Worm (Caenorhabditis elegans): ENCODE measurements around the gene dct-17.

Gene dct-17

DNA sequence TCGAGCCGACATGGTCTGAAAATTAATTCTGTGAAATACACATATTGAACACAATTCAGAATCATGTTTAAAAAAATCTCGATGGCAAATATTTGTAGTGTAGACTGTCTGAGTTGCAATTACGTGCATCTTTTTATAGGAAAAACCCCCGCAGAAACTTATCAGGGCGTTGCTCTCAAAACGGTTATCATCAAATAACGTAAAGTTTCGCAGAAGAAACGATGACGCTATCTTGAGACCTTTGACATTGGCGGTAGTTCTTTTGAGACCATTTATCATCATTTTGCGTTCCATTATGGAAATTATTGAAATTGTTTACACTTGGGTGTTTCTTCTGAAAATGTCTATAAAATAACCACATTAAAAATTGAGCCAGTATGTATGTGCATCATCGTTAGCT, at the start of gene dct-17:
Gene dct-17, minus strand, starts transcription at position 23 of the 400 bp plus-strand sequence.
- TF ChIP-seq ztf-29 (GFP tag; IDR thresholded peaks at IDR 0.05) (no peak), T22C8.4 (GFP tag; IDR thresholded peaks at IDR 0.05) (no peak), med-1 (GFP tag; optimal IDR thresholded peaks at IDR 0.05; ENCODE audit: insufficient read depth) (no peak), cog-1 (tag; optimal IDR thresholded peaks at IDR 0.05) (no peak), klf-2 (GFP tag; conservative IDR thresholded peaks at IDR 0.05) (no peak), flt-1 (GFP tag; IDR thresholded peaks at IDR 0.05) (no peak), ref-1 (GFP tag; conservative IDR thresholded peaks at IDR 0.05) (no peak), tab-1 (GFP tag; IDR thresholded peaks at IDR 0.05) (no peak), ztf-23 (GFP tag; IDR thresholded peaks at IDR 0.05) (no peak)

DNA sequence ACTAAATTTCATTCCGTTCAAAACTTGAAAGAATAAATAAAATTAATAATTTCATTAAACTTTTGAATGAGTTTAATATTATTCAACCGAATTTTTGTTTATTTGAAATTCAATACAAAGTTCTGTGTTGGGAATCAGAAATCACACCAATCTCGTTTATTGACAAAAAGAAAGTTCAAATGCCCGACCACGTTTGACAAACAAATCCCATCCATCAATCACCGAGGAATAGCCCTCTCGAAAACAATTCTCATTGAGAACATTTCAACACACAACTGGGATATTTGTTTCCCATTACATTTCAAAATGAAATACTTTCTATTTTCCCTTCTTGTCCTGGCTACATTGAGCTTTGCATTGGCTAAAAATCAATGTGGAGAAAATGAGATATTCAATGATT, 47.3 kb upstream of the dct-17 start, which contains the start of gene F53C11.9:
Gene F53C11.9, plus strand, starts transcription at position 159 of the 400 bp plus-strand sequence.
- TF ChIP-seq ztf-23 (GFP tag; IDR thresholded peaks at IDR 0.05): no peak
- TF ChIP-seq tab-1 (GFP tag; IDR thresholded peaks at IDR 0.05): no peak
- no peak for TF ChIP-seq ref-1 (GFP tag; conservative IDR thresholded peaks at IDR 0.05)
- no peak for TF ChIP-seq med-1 (GFP tag; optimal IDR thresholded peaks at IDR 0.05; ENCODE audit: insufficient read depth)
- TF ChIP-seq flt-1 (GFP tag; IDR thresholded peaks at IDR 0.05): no peak
- TF ChIP-seq cog-1 (tag; optimal IDR thresholded peaks at IDR 0.05): no peak
- no peak for TF ChIP-seq T22C8.4 (GFP tag; IDR thresholded peaks at IDR 0.05)
- no peak for TF ChIP-seq klf-2 (GFP tag; conservative IDR thresholded peaks at IDR 0.05)
- TF ChIP-seq ztf-29 (GFP tag; IDR thresholded peaks at IDR 0.05): no peak

DNA sequence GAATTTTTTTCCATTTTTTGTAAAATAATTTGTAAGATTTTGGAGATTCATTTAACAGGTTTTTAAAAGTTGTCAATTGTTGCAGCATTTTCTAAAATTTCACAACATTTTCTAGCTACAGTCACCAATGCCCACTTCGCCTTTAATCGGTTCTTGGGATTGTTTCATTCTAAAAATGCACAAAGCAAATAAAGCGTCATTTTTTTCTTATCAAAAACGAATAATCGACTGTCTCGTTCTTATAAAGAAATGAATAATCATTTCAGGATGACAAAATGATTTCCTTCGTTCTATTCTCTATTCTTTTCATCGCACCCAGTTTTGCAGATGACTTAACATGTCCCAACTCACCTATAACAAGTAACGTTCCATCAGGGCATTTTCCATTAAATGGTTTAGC, 44.9 kb upstream of the dct-17 start, which contains the start of gene F53C11.1:
Gene F53C11.1, plus strand, starts transcription at position 268 of the 400 bp plus-strand sequence.
- TF ChIP-seq ztf-29 (GFP tag; IDR thresholded peaks at IDR 0.05) (no peak), T22C8.4 (GFP tag; IDR thresholded peaks at IDR 0.05) (no peak), med-1 (GFP tag; optimal IDR thresholded peaks at IDR 0.05; ENCODE audit: insufficient read depth) (no peak), cog-1 (tag; optimal IDR thresholded peaks at IDR 0.05) (no peak), ref-1 (GFP tag; conservative IDR thresholded peaks at IDR 0.05) (no peak), ztf-23 (GFP tag; IDR thresholded peaks at IDR 0.05) (no peak)

DNA sequence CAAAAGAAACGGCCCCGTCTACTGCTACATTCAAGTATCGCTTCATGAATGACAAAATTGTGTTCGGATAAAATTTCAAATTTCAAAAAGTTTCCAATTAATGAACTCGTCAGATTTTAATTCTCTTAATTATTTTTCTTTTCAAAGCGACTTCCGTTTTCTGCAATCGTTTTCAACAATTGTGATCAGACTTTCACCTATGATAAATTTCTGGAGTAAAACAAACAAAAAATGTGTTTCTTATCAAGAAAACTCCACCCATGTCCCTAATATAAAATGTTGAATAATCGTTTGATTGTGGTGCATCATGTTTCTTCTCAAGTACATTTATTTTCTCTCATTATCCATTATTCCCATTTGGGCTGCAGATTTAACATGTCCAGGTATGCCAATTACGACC, 40.6 kb upstream of the dct-17 start, which contains the start of gene F20G2.5:
Gene F20G2.5, plus strand, starts transcription at position 301 of the 400 bp plus-strand sequence.
- TF ChIP-seq ref-1 (GFP tag; conservative IDR thresholded peaks at IDR 0.05) (no peak), cog-1 (tag; optimal IDR thresholded peaks at IDR 0.05) (no peak), tab-1 (GFP tag; IDR thresholded peaks at IDR 0.05) (no peak), ztf-29 (GFP tag; IDR thresholded peaks at IDR 0.05) (no peak), T22C8.4 (GFP tag; IDR thresholded peaks at IDR 0.05) (no peak), med-1 (GFP tag; optimal IDR thresholded peaks at IDR 0.05; ENCODE audit: insufficient read depth) (no peak), ztf-23 (GFP tag; IDR thresholded peaks at IDR 0.05) (no peak), klf-2 (GFP tag; conservative IDR thresholded peaks at IDR 0.05) (no peak), flt-1 (GFP tag; IDR thresholded peaks at IDR 0.05) (no peak)

DNA sequence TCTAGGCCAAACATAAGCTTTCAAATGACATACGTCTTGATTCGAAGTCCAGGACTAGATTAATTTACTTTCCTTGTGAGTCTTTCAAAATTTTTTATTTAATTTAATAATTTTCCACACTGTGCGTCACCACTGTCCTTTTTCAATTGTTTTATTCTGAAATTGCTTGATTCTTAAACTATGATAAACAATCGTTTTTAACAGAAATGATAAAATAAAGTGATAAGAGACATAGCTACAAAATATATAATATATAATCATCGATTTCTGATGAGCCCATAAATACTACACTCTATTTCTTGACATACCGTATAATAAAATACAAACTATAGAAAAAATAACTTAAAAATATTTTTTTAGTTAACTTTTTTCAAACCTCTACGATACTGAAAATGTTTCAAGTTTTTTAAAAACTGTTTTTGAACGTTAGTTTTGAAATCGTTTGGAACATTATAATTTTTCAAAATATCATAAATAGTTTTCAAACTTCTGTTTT, 38.4 kb upstream of the dct-17 start, which contains the start of gene nas-24:
Gene nas-24, plus strand, starts transcription at position 446 of the 496 bp plus-strand sequence.
- TF ChIP-seq ztf-29 (GFP tag; IDR thresholded peaks at IDR 0.05) (no peak), ztf-23 (GFP tag; IDR thresholded peaks at IDR 0.05) (no peak), med-1 (GFP tag; optimal IDR thresholded peaks at IDR 0.05; ENCODE audit: insufficient read depth) (no peak), tab-1 (GFP tag; IDR thresholded peaks at IDR 0.05) (no peak), T22C8.4 (GFP tag; IDR thresholded peaks at IDR 0.05) (no peak), flt-1 (GFP tag; IDR thresholded peaks at IDR 0.05) (no peak), cog-1 (tag; optimal IDR thresholded peaks at IDR 0.05) (no peak), ref-1 (GFP tag; conservative IDR thresholded peaks at IDR 0.05) (no peak), klf-2 (GFP tag; conservative IDR thresholded peaks at IDR 0.05) (no peak)

DNA sequence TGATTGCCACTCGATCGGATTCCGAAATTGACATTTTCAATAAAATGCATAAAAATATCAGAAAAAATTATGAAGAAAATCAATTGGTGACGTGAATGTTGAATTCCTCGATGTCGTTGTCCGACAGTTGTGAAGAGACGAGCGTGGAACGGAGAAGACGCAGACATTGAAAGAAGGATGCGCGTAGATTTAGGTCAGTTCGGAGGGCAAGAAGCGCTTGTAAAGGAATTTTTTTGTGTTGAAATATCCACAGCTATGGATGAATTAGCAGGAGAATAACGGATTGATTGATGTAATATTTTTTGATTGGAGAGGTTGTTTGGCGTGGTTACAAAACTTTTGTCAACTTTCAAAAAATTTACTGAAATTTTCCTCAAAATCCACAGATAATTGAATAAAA, 37.8 kb upstream of the dct-17 start, which contains the start of gene F20G2.3:
Gene F20G2.3, minus strand, starts transcription at position 101 of the 400 bp plus-strand sequence.
- TF ChIP-seq tab-1 (GFP tag; IDR thresholded peaks at IDR 0.05) (no peak), med-1 (GFP tag; optimal IDR thresholded peaks at IDR 0.05; ENCODE audit: insufficient read depth) (no peak), cog-1 (tag; optimal IDR thresholded peaks at IDR 0.05) (no peak), T22C8.4 (GFP tag; IDR thresholded peaks at IDR 0.05) (no peak)

DNA sequence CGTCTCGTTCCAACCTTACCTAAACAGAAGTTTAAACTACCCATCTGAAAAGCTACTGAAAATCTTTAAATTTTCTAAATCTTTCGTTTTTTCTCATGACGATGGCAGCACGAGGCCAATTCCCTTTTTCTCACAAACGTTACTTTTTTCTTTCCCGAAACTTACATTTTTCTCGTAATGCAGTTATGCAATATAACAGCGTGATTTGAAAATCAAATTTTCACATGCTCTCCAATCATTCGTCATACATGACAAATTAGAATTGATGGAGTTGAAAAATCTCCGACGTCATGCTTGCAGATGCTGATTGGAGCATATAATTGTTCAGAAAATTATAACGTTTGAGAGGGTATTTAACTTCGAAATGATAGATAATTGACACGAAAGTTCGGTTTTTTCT, 33.1 kb upstream of the dct-17 start:
- TF ChIP-seq T22C8.4 (GFP tag; IDR thresholded peaks at IDR 0.05): no peak
- no peak for TF ChIP-seq ref-1 (GFP tag; conservative IDR thresholded peaks at IDR 0.05)
- TF ChIP-seq klf-2 (GFP tag; conservative IDR thresholded peaks at IDR 0.05): no peak
- no peak for TF ChIP-seq cog-1 (tag; optimal IDR thresholded peaks at IDR 0.05)
- TF ChIP-seq flt-1 (GFP tag; IDR thresholded peaks at IDR 0.05): no peak
- no peak for TF ChIP-seq tab-1 (GFP tag; IDR thresholded peaks at IDR 0.05)
- no peak for TF ChIP-seq ztf-23 (GFP tag; IDR thresholded peaks at IDR 0.05)
- no peak for TF ChIP-seq ztf-29 (GFP tag; IDR thresholded peaks at IDR 0.05)
- TF ChIP-seq med-1 (GFP tag; optimal IDR thresholded peaks at IDR 0.05; ENCODE audit: insufficient read depth): no peak

DNA sequence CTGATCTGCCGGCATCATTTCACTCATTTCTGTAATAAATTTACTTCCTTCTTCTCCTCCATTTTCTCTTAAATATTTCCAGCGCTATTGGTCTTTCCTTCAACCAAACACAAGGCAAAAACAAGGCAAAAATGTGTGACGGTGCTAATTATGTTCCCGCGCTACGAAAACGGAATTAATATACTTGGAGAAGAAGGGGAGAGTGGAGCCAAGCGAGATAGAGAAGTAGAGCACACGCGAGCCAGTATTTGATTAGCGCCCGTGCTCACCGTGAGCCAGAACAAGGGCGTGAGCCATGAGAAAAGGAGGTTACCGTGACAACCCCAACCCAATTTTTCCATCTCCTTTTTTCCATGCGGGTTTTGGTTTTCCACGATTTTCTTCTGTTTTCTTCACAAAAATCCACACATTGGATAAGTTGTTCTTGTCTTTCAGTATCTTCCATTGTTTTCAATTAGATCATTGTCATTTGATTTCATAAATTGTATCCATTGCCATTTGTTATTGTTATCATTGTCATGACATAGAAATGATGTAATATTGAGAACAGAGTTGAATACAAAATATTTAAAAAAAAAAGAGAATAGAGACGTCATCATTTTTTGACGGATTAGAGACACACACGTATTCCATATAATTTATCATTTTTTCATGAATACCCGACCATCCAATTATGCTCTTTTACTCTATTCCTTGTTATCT, 32.0 kb upstream of the dct-17 start, which contains the start of gene F20G2.6:
Gene F20G2.6, plus strand, starts transcription at position 652 of the 702 bp plus-strand sequence.
- TF ChIP-seq med-1 (GFP tag; optimal IDR thresholded peaks at IDR 0.05; ENCODE audit: insufficient read depth): no peak
- TF ChIP-seq tab-1 (GFP tag; IDR thresholded peaks at IDR 0.05): no peak
- TF ChIP-seq cog-1 (tag; optimal IDR thresholded peaks at IDR 0.05): no peak
- no peak for TF ChIP-seq flt-1 (GFP tag; IDR thresholded peaks at IDR 0.05)
- no peak for TF ChIP-seq ztf-29 (GFP tag; IDR thresholded peaks at IDR 0.05)
- TF ChIP-seq ref-1 (GFP tag; conservative IDR thresholded peaks at IDR 0.05): no peak
- no peak for TF ChIP-seq T22C8.4 (GFP tag; IDR thresholded peaks at IDR 0.05)
- TF ChIP-seq klf-2 (GFP tag; conservative IDR thresholded peaks at IDR 0.05): no peak
- TF ChIP-seq ztf-23 (GFP tag; IDR thresholded peaks at IDR 0.05): no peak

DNA sequence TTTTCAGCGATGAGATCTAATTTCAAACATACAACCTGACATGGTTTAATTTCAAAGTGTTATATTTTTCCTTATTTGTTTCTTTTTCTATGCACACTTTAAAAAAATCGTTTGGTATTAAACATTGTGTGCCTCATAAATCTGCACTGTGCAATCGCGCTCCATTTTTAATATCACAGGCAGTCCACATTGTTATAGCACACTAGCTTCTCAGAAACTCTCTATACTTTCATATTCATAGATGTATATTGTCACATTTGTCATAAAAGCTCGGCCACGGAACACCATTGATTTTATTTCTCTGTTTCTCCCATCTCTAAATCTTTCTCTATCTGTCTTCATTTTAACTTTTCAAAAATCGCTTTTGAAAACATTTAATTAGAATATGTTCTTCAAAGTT, 26.8 kb upstream of the dct-17 start:
- TF ChIP-seq ztf-23 (GFP tag; IDR thresholded peaks at IDR 0.05) (no peak), T22C8.4 (GFP tag; IDR thresholded peaks at IDR 0.05) (no peak), tab-1 (GFP tag; IDR thresholded peaks at IDR 0.05) (no peak), flt-1 (GFP tag; IDR thresholded peaks at IDR 0.05) (no peak), ref-1 (GFP tag; conservative IDR thresholded peaks at IDR 0.05) (no peak), med-1 (GFP tag; optimal IDR thresholded peaks at IDR 0.05; ENCODE audit: insufficient read depth) (no peak), klf-2 (GFP tag; conservative IDR thresholded peaks at IDR 0.05) (no peak), ztf-29 (GFP tag; IDR thresholded peaks at IDR 0.05) (no peak), cog-1 (tag; optimal IDR thresholded peaks at IDR 0.05) (no peak)
